Fruit fly (Drosophila melanogaster) whole organism, embryonic: ENCODE results near the gene Doc2.

Experiments used
- Atf-2 ChIP-seq: fragments of 200-800 bp; sonication (Bioruptor generic); optimal IDR thresholded peaks from 2 replicates; lab custom pipeline; 2016; ENCODE audit warnings: missing biosample characterization, missing genetic modification characterization
- B-H2 ChIP-seq: fragments of 200-800 bp; sonication (Bioruptor generic); optimal IDR thresholded peaks from 2 replicates; lab custom pipeline; 2018; ENCODE audit warnings: missing biosample characterization, mild to moderate bottlenecking, missing genetic modification characterization
- CG10274 ChIP-seq: fragments of 200-800 bp; sonication (Bioruptor generic); optimal IDR thresholded peaks from 3 replicates; lab custom pipeline; 2017; ENCODE audit warnings: missing biosample characterization, mild to moderate bottlenecking, missing genetic modification characterization
- CG10462 ChIP-seq: fragments of 200-800 bp; sonication (Bioruptor generic); optimal IDR thresholded peaks from 2 replicates; lab custom pipeline; 2016; ENCODE audit warnings: missing biosample characterization, missing genetic modification characterization
- CG11247 ChIP-seq: fragments of 200-800 bp; sonication (Bioruptor generic); IDR thresholded peaks from 2 replicates; pipeline ENCODE4 v1.3.6; 2022; ENCODE audit warnings: missing biosample characterization, missing genetic modification characterization
- CG14050 ChIP-seq: fragments of 200-800 bp; sonication (Bioruptor generic); IDR thresholded peaks from 3 replicates; pipeline ENCODE4 v1.3.6; 2022; ENCODE audit warnings: missing biosample characterization, missing genetic modification characterization
- CG2129 ChIP-seq: fragments of 200-800 bp; sonication (Bioruptor generic); IDR thresholded peaks from 2 replicates; pipeline ENCODE4 v1.3.6; 2022; ENCODE audit warnings: missing biosample characterization, missing genetic modification characterization; ENCODE audit not compliant: partially characterized antibody
- CG30020 ChIP-seq: fragments of 200-800 bp; optimal IDR thresholded peaks from 2 replicates; lab custom pipeline; 2019; ENCODE audit warnings: missing biosample characterization, mild to moderate bottlenecking, missing genetic modification characterization, moderate library complexity
- CG32767 ChIP-seq: fragments of 200-800 bp; sonication (Bioruptor generic); IDR thresholded peaks from 2 replicates; pipeline ENCODE4 v1.3.6; 2022; ENCODE audit warnings: missing biosample characterization, missing genetic modification characterization
- CG32772 ChIP-seq: fragments of 200-800 bp; sonication (Bioruptor generic); IDR thresholded peaks from 2 replicates; pipeline ENCODE4 v1.3.6; 2022; ENCODE audit warnings: missing biosample characterization, missing genetic modification characterization
- CG3838 ChIP-seq: fragments of 200-800 bp; sonication (Bioruptor generic); optimal IDR thresholded peaks from 3 replicates; lab custom pipeline; 2016; ENCODE audit warnings: missing biosample characterization, missing genetic modification characterization
- CG4617 ChIP-seq: fragments of 200-800 bp; sonication (Bioruptor generic); optimal IDR thresholded peaks from 3 replicates; lab custom pipeline; 2016; ENCODE audit warnings: missing biosample characterization, missing genetic modification characterization, borderline replicate concordance
- CG9876 ChIP-seq: fragments of 200-800 bp; sonication (Bioruptor generic); optimal IDR thresholded peaks from 2 replicates; lab custom pipeline; 2016; ENCODE audit warnings: missing biosample characterization, missing genetic modification characterization
- Chrac-16 ChIP-seq: fragments of 200-800 bp; sonication (Bioruptor generic); optimal IDR thresholded peaks from 3 replicates; lab custom pipeline; 2016; ENCODE audit warnings: missing biosample characterization, missing genetic modification characterization
- Dek ChIP-seq: fragments of 200-800 bp; sonication (Bioruptor generic); optimal IDR thresholded peaks from 3 replicates; lab custom pipeline; 2019; ENCODE audit warnings: missing biosample characterization, mild to moderate bottlenecking, missing genetic modification characterization, moderate library complexity
- Ets65A ChIP-seq: fragments of 200-800 bp; sonication (Bioruptor generic); peaks from one replicate; lab custom pipeline; 2016; ENCODE audit warnings: missing biosample characterization, missing genetic modification characterization
- HmgD ChIP-seq: fragments of 200-800 bp; sonication (Bioruptor generic); optimal IDR thresholded peaks from 3 replicates; lab custom pipeline; 2016; ENCODE audit warnings: missing biosample characterization, missing genetic modification characterization
- Hsf ChIP-seq: fragments of 200-800 bp; sonication (Bioruptor generic); optimal IDR thresholded peaks from 3 replicates; lab custom pipeline; 2016; ENCODE audit warnings: missing biosample characterization, missing genetic modification characterization
- Max ChIP-seq: fragments of 200-800 bp; sonication (Bioruptor generic); optimal IDR thresholded peaks from 2 replicates; lab custom pipeline; 2016; ENCODE audit warnings: missing biosample characterization, mild to moderate bottlenecking, missing genetic modification characterization
- Meics ChIP-seq: fragments of 200-800 bp; sonication (Bioruptor generic); optimal IDR thresholded peaks from 2 replicates; lab custom pipeline; 2017; ENCODE audit warnings: missing biosample characterization, mild to moderate bottlenecking, missing genetic modification characterization
- Myb ChIP-seq: fragments of 200-800 bp; sonication (Bioruptor generic); optimal IDR thresholded peaks from 2 replicates; lab custom pipeline; 2016; ENCODE audit warnings: missing biosample characterization, missing genetic modification characterization
- Oaz ChIP-seq: fragments of 200-800 bp; sonication (Bioruptor generic); IDR thresholded peaks from 2 replicates; pipeline ENCODE4 v1.3.6; 2022; ENCODE audit warnings: missing biosample characterization, missing genetic modification characterization
- Sry-δ ChIP-seq: fragments of 200-800 bp; sonication (Bioruptor generic); optimal IDR thresholded peaks from 2 replicates; lab custom pipeline; 2016; ENCODE audit warnings: missing biosample characterization, missing genetic modification characterization
- Trl ChIP-seq, 3 experiments: fragments of >200 bp in 2 of 3; fragments of 200-800 bp in 1 of 3; sonication (Bioruptor generic) in 1 of 3; optimal IDR thresholded peaks; 2 replicates in 1 of 3; 3 replicates in 2 of 3; lab custom pipeline; 2016 to 2017; ENCODE audit warnings: missing biosample characterization in 1 of 3, missing genetic modification characterization in 1 of 3
- Vsx1 ChIP-seq: fragments of 200-800 bp; sonication (Bioruptor generic); optimal IDR thresholded peaks from 2 replicates; lab custom pipeline; 2017; ENCODE audit warnings: missing biosample characterization, mild to moderate bottlenecking, missing genetic modification characterization, missing genetic modification reagents
- amos ChIP-seq: fragments of 200-800 bp; sonication (Bioruptor generic); IDR thresholded peaks from 2 replicates; pipeline ENCODE4 v1.3.6; 2022; ENCODE audit warnings: missing biosample characterization, missing genetic modification characterization; ENCODE audit not compliant: partially characterized antibody
- ap ChIP-seq: fragments of 200-800 bp; sonication (Bioruptor generic); IDR thresholded peaks from 2 replicates; pipeline ENCODE4 v1.3.6; 2022; ENCODE audit warnings: missing biosample characterization, missing genetic modification characterization
- bcd ChIP-seq: fragments of 200-800 bp; sonication (Bioruptor generic); optimal IDR thresholded peaks from 2 replicates; lab custom pipeline; 2017; ENCODE audit warnings: missing biosample characterization, mild to moderate bottlenecking, missing genetic modification characterization
- corto ChIP-seq: fragments of 200-800 bp; sonication (Bioruptor generic); optimal IDR thresholded peaks from 2 replicates; lab custom pipeline; 2016; ENCODE audit warnings: missing biosample characterization, mild to moderate bottlenecking, missing genetic modification characterization, moderate library complexity
- crol ChIP-seq: fragments of 200-800 bp; sonication (Bioruptor generic); IDR thresholded peaks from 2 replicates; pipeline ENCODE4 v1.3.6; 2022; ENCODE audit warnings: missing biosample characterization, missing genetic modification characterization
- disco-r ChIP-seq: fragments of 200-800 bp; sonication (Bioruptor generic); optimal IDR thresholded peaks from 2 replicates; lab custom pipeline; 2016; ENCODE audit warnings: missing biosample characterization, missing genetic modification characterization
- dpn ChIP-seq, 2 experiments: fragments of 200-800 bp; sonication (Bioruptor generic); optimal IDR thresholded peaks; 3 replicates each; lab custom pipeline; 2016; ENCODE audit warnings: missing biosample characterization in 2 of 2, missing genetic modification characterization in 2 of 2
- gcm ChIP-seq: fragments of 200-800 bp; sonication (Bioruptor generic); optimal IDR thresholded peaks from 2 replicates; lab custom pipeline; 2019; ENCODE audit warnings: missing biosample characterization, mild to moderate bottlenecking, missing genetic modification characterization, moderate library complexity
- gem ChIP-seq: fragments of 200-800 bp; sonication (Bioruptor generic); optimal IDR thresholded peaks from 2 replicates; lab custom pipeline; 2019; ENCODE audit warnings: missing biosample characterization, mild to moderate bottlenecking, missing genetic modification characterization, moderate library complexity
- grn ChIP-seq: fragments of 200-800 bp; sonication (Bioruptor generic); optimal IDR thresholded peaks from 3 replicates; lab custom pipeline; 2017; ENCODE audit warnings: missing biosample characterization, missing genetic modification characterization
- gsb-n ChIP-seq: fragments of 200-800 bp; sonication (Bioruptor generic); optimal IDR thresholded peaks from 3 replicates; lab custom pipeline; 2018; ENCODE audit warnings: missing biosample characterization, mild to moderate bottlenecking, missing genetic modification characterization
- hth ChIP-seq: fragments of >200 bp; optimal IDR thresholded peaks from 2 replicates; lab custom pipeline; 2017; ENCODE audit warnings: inconsistent platforms
- lov ChIP-seq, 2 experiments: fragments of 200-800 bp in 1 of 2; fragments of >200 bp in 1 of 2; sonication (Bioruptor generic) in 1 of 2; IDR thresholded peaks in 1 of 2; optimal IDR thresholded peaks in 1 of 2; 2 replicates in 1 of 2; 3 replicates in 1 of 2; pipeline versions ENCODE4 v1.3.6 to Lab custom; 2017 to 2022; ENCODE audit warnings: missing biosample characterization in 1 of 2, missing genetic modification characterization in 1 of 2
- mld ChIP-seq: fragments of 200-800 bp; sonication (Bioruptor generic); IDR thresholded peaks from 3 replicates; pipeline ENCODE4 v1.3.6; 2022; ENCODE audit warnings: missing biosample characterization, missing genetic modification characterization; ENCODE audit not compliant: partially characterized antibody
- org-1 ChIP-seq: fragments of 200-800 bp; sonication (Bioruptor generic); optimal IDR thresholded peaks from 2 replicates; lab custom pipeline; 2017; ENCODE audit warnings: missing biosample characterization, missing genetic modification characterization
- pb ChIP-seq: fragments of 200-800 bp; sonication (Bioruptor generic); optimal IDR thresholded peaks from 3 replicates; lab custom pipeline; 2016; ENCODE audit warnings: missing biosample characterization, missing genetic modification characterization
- ro ChIP-seq: fragments of 200-800 bp; sonication (Bioruptor generic); IDR thresholded peaks from 2 replicates; pipeline ENCODE4 v1.3.6; 2022; ENCODE audit warnings: missing biosample characterization, missing genetic modification characterization
- run ChIP-seq: fragments of 200-800 bp; sonication (Bioruptor generic); optimal IDR thresholded peaks from 3 replicates; lab custom pipeline; 2018; ENCODE audit warnings: missing biosample characterization, mild to moderate bottlenecking, missing genetic modification characterization
- sd ChIP-seq: fragments of 200-800 bp; sonication (Bioruptor generic); optimal IDR thresholded peaks from 3 replicates; lab custom pipeline; 2018; ENCODE audit warnings: missing biosample characterization, mild to moderate bottlenecking, missing genetic modification characterization, moderate library complexity
- sisA ChIP-seq: fragments of 200-800 bp; sonication (Bioruptor generic); IDR thresholded peaks from 2 replicates; pipeline ENCODE4 v1.3.6; 2022; ENCODE audit warnings: missing biosample characterization, missing genetic modification characterization
- twi ChIP-seq: fragments of 200-800 bp; optimal IDR thresholded peaks from 2 replicates; lab custom pipeline; 2019; ENCODE audit warnings: missing biosample characterization, mild to moderate bottlenecking, missing genetic modification characterization, moderate library complexity
- wek ChIP-seq: fragments of 200-800 bp; sonication (Bioruptor generic); optimal IDR thresholded peaks from 3 replicates; lab custom pipeline; 2018; ENCODE audit warnings: missing biosample characterization, mild to moderate bottlenecking, missing genetic modification characterization, moderate library complexity
- yki ChIP-seq: fragments of >200 bp; optimal IDR thresholded peaks from 3 replicates; lab custom pipeline; 2018
- zfh1 ChIP-seq: fragments of 200-800 bp; sonication (Bioruptor generic); IDR thresholded peaks from 3 replicates; pipeline ENCODE4 v1.3.6; 2022; ENCODE audit warnings: missing biosample characterization, missing genetic modification characterization

Gene Doc2

DNA sequence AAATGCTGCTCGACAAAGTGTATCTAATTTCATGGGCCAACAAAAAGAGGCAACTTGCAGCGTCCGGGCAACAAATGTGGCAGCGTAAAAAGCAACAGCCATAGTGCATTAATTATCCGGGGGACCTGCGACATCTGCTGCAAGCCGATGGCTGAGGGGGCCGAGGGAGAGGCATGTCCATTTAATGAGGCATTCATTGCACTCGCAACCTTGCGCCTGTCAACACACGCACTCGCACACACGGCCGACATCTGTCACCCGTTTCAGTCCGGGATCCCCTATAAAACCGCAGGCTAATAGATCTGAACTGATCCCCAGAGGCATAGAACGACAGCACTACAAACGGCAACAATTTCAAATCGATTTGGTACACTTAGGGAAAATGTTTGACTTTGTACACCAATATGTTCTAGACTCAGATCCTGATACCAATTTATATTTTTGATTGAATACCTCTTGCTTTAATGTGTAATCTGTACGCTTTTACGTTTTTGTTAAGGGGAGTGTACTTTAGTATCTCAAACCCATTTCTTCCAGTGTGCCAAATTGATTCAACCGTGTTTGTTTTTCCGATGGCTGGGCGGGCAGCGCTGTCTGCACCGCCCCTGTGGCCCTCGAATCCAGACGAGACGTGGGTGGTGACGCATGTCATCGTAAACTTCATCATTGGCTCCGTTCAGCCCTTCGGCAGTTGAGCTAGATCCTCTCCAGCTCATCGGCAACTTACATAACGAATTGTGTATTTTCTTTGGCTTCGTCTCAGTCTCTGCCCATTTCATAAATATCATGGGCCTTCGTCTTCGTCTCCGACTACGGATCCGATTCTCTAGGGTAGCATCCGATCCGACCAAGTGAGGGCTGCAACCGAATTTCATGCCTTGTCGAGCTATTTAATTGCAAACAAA, 7.3 kb downstream of the Doc2 start (continued):
- TF ChIP-seq org-1 (GFP tag; lab: Kevin White, UChicago) (peak; percentile 75), CG9876 (peak; percentile 11), Max (GFP tag; lab: Kevin White, UChicago) (peak; percentile 63), wek (no peak), Ets65A (GFP tag; lab: Kevin White, UChicago) (peak; percentile 98), CG2129 (GFP tag; lab: Robert Waterston, UW) (no peak), Sry-δ (peak; percentile 38), sd (no peak), crol (GFP tag; lab: Robert Waterston, UW) (peak; percentile 64), corto (no peak), sisA (GFP tag; lab: Robert Waterston, UW) (peak; percentile 84), CG32767 (GFP tag; lab: Robert Waterston, UW) (0 out of 2 replicates have a peak, but pooled peaks have one; percentile 43), CG11247 (GFP tag; lab: Robert Waterston, UW) (peak; percentile 71), gsb-n (tag; lab: Kevin White, UChicago) (peak; percentile 74), HmgD (GFP tag; lab: Kevin White, UChicago) (peak; percentile 31), ap (GFP tag; lab: Robert Waterston, UW) (peak; percentile 63), Meics (GFP tag; lab: Kevin White, UChicago) (no peak), Myb (peak; percentile 46), yki (lab: Kevin White, UChicago) (no peak), bcd (GFP tag; lab: Kevin White, UChicago) (peak; percentile 63), zfh1 (peak; percentile 95), Hsf (GFP tag; lab: Kevin White, UChicago) (peak; percentile 68), Vsx1 (peak; percentile 12), B-H2 (no peak), Atf-2 (GFP tag; lab: Kevin White, UChicago) (peak; percentile 56), disco-r (peak; percentile 34), Chrac-16 (GFP tag; lab: Kevin White, UChicago) (peak; percentile 74), twi (peak; percentile 98), CG10274 (GFP tag; lab: Kevin White, UChicago) (peak; percentile 13), run (no peak), Oaz (GFP tag; lab: Robert Waterston, UW) (no peak), grn (GFP tag; lab: Kevin White, UChicago) (no peak), CG4617 (GFP tag; lab: Kevin White, UChicago) (peak; percentile 14), amos (GFP tag; lab: Robert Waterston, UW) (no peak), lov (optimal IDR thresholded peaks at IDR 0.05; lab: Kevin White, UChicago) (no peak), lov (GFP tag; IDR thresholded peaks at IDR 0.05; lab: Robert Waterston, UW) (peak; percentile 94), Trl (optimal IDR thresholded peaks at IDR 0.05; lab: Kevin White, UChicago) (no peak), Trl (GFP tag; optimal IDR thresholded peaks at IDR 0.05; lab: Kevin White, UChicago) (peak; percentile 90), CG10462 (GFP tag; lab: Kevin White, UChicago) (peak; percentile 54), gem (tag; lab: Kevin White, UChicago) (peak; percentile 84), CG14050 (GFP tag; lab: Robert Waterston, UW) (peak; percentile 15; the same call in 1 of the 3 replicates), CG30020 (tag; lab: Kevin White, UChicago) (no peak), gcm (peak; percentile 67), CG3838 (GFP tag; lab: Kevin White, UChicago) (no peak), ro (peak; percentile 68; the same call in 1 of the 2 replicates), Dek (tag; lab: Kevin White, UChicago) (no peak), mld (GFP tag; lab: Robert Waterston, UW) (no peak), CG32772 (GFP tag; lab: Robert Waterston, UW) (peak; percentile 82), pb (peak; percentile 72), dpn (GFP tag; optimal IDR thresholded peaks at IDR 0.05; lab: Kevin White, UChicago) (peak; percentile 70 to 86), hth (lab: Kevin White, UChicago) (peak; percentile 48)
